Fruit fly (Drosophila melanogaster) whole organism, wandering third instar larva: ENCODE data around the gene BckdhA.

Source experiments
- Abd-B ChIP-seq: fragments of >200 bp; optimal IDR thresholded peaks from 2 replicates; lab custom pipeline; 2017; ENCODE audit warnings: missing biosample characterization, missing genetic modification characterization
- CG9705 ChIP-seq: fragments of 200-800 bp; sonication (Bioruptor generic); optimal IDR thresholded peaks from 2 replicates; lab custom pipeline; 2018; ENCODE audit warnings: missing biosample characterization, mild to moderate bottlenecking, missing genetic modification characterization
- CrebA ChIP-seq: fragments of 200-800 bp; sonication (Bioruptor generic); optimal IDR thresholded peaks from 2 replicates; lab custom pipeline; 2016; ENCODE audit warnings: missing biosample characterization, mild to moderate bottlenecking, missing genetic modification characterization, borderline replicate concordance
- Dfd ChIP-seq: fragments of >200 bp; optimal IDR thresholded peaks from 2 replicates; lab custom pipeline; 2017; ENCODE audit warnings: missing biosample characterization, missing genetic modification characterization
- Dif ChIP-seq: fragments of 200-275, 200-300 bp; sonication (Bioruptor generic); optimal IDR thresholded peaks from 2 replicates; lab custom pipeline; 2018; ENCODE audit warnings: missing biosample characterization, missing genetic modification characterization; ENCODE audit not compliant: partially characterized antibody
- GATAd ChIP-seq: sonication (Bioruptor generic); optimal IDR thresholded peaks from 2 replicates; lab custom pipeline; 2016; ENCODE audit warnings: missing biosample characterization, missing genetic modification characterization
- HLH106 ChIP-seq: fragments of 200-800 bp; optimal IDR thresholded peaks from 3 replicates; lab custom pipeline; 2019; ENCODE audit warnings: missing biosample characterization, mild to moderate bottlenecking, missing genetic modification characterization, moderate library complexity
- Hnf4 ChIP-seq: fragments of 200-800 bp; sonication (Bioruptor generic); optimal IDR thresholded peaks from 2 replicates; lab custom pipeline; 2016; ENCODE audit warnings: missing biosample characterization, mild to moderate bottlenecking, missing genetic modification characterization
- Hr78 ChIP-seq: fragments of >200 bp; optimal IDR thresholded peaks from 2 replicates; lab custom pipeline; 2017; ENCODE audit warnings: missing biosample characterization, missing genetic modification characterization
- Hr83 ChIP-seq: fragments of 200-300 bp; sonication (Bioruptor generic); optimal IDR thresholded peaks from 2 replicates; lab custom pipeline; 2016; ENCODE audit warnings: missing biosample characterization, mild to moderate bottlenecking, missing genetic modification characterization, moderate library complexity; ENCODE audit not compliant: poor library complexity, severe bottlenecking
- Jra ChIP-seq: sonication (Bioruptor generic); optimal IDR thresholded peaks from 2 replicates; lab custom pipeline; 2016; ENCODE audit warnings: missing biosample characterization, missing genetic modification characterization
- Mio ChIP-seq: sonication (Bioruptor generic); optimal IDR thresholded peaks from 2 replicates; lab custom pipeline; 2016; ENCODE audit warnings: missing biosample characterization, missing genetic modification characterization
- Myc ChIP-seq: fragments of >200 bp; optimal IDR thresholded peaks from 2 replicates; lab custom pipeline; 2017
- N ChIP-seq: fragments of >200 bp; optimal IDR thresholded peaks from 2 replicates; lab custom pipeline; 2018; ENCODE audit warnings: missing biosample characterization, missing external identifiers, missing genetic modification characterization
- OdsH ChIP-seq: fragments of 200-800 bp; sonication (Bioruptor generic); optimal IDR thresholded peaks from 2 replicates; lab custom pipeline; 2016; ENCODE audit warnings: missing biosample characterization, mild to moderate bottlenecking, missing genetic modification characterization
- Rel ChIP-seq, 2 experiments: fragments of 200-800 bp; sonication (Bioruptor generic) in 1 of 2; optimal IDR thresholded peaks; 2 replicates in 1 of 2; 3 replicates in 1 of 2; lab custom pipeline; 2016 to 2019; ENCODE audit warnings: mild to moderate bottlenecking in 2 of 2, missing biosample characterization in 2 of 2, missing genetic modification characterization in 2 of 2, moderate library complexity in 1 of 2
- Sp1 ChIP-seq: fragments of 200-800 bp; sonication (Bioruptor generic); optimal IDR thresholded peaks from 3 replicates; lab custom pipeline; 2019; ENCODE audit warnings: missing biosample characterization, mild to moderate bottlenecking, missing genetic modification characterization, moderate library complexity
- Vsx2 ChIP-seq: fragments of 200-300, 225-300 bp; sonication (Bioruptor generic); optimal IDR thresholded peaks from 2 replicates; lab custom pipeline; 2018; ENCODE audit warnings: missing biosample characterization, missing genetic modification characterization; ENCODE audit not compliant: partially characterized antibody
- br ChIP-seq: fragments of 200-800 bp; sonication (Bioruptor generic); optimal IDR thresholded peaks from 2 replicates; lab custom pipeline; 2016; ENCODE audit warnings: missing biosample characterization, missing genetic modification characterization
- brk ChIP-seq: fragments of 200-800 bp; sonication (Bioruptor generic); optimal IDR thresholded peaks from 2 replicates; lab custom pipeline; 2016; ENCODE audit warnings: missing biosample characterization, mild to moderate bottlenecking, missing genetic modification characterization
- dl ChIP-seq, 2 experiments: fragments of 175-275, 200-275 bp in 1 of 2; fragments of 200-275 bp in 1 of 2; sonication (Bioruptor generic); optimal IDR thresholded peaks; lab custom pipeline; 2018; ENCODE audit warnings: mild to moderate bottlenecking in 2 of 2, missing biosample characterization in 2 of 2, missing genetic modification characterization in 2 of 2, moderate library complexity in 2 of 2; ENCODE audit not compliant: partially characterized antibody in 2 of 2, insufficient read depth in 1 of 2
- dmrt93B ChIP-seq: fragments of 200-800 bp; sonication (Bioruptor generic); optimal IDR thresholded peaks from 2 replicates; lab custom pipeline; 2018; ENCODE audit warnings: missing biosample characterization, mild to moderate bottlenecking, missing genetic modification characterization
- dsf ChIP-seq: sonication (Bioruptor generic); optimal IDR thresholded peaks from 2 replicates; lab custom pipeline; 2016; ENCODE audit warnings: missing biosample characterization, missing genetic modification characterization, borderline replicate concordance
- ey ChIP-seq: fragments of 200-800 bp; sonication (Bioruptor generic); optimal IDR thresholded peaks from 2 replicates; lab custom pipeline; 2016; ENCODE audit warnings: missing biosample characterization, missing genetic modification characterization
- foxo ChIP-seq, 2 experiments: fragments of 200-800 bp; sonication (Bioruptor generic); optimal IDR thresholded peaks; 2 replicates in 1 of 2; 3 replicates in 1 of 2; lab custom pipeline; 2016 to 2017; ENCODE audit warnings: missing biosample characterization in 2 of 2, missing genetic modification characterization in 2 of 2
- fru ChIP-seq: fragments of 200-800 bp; sonication (Bioruptor generic); optimal IDR thresholded peaks from 3 replicates; lab custom pipeline; 2016; ENCODE audit warnings: missing biosample characterization, mild to moderate bottlenecking, missing genetic modification characterization
- h ChIP-seq: fragments of 200-800 bp; sonication (Bioruptor generic); optimal IDR thresholded peaks from 3 replicates; lab custom pipeline; 2016; ENCODE audit warnings: missing biosample characterization, mild to moderate bottlenecking, missing genetic modification characterization
- jim ChIP-seq: fragments of 175-275, 200-325 bp; sonication (Bioruptor generic); optimal IDR thresholded peaks from 2 replicates; lab custom pipeline; 2016; ENCODE audit warnings: missing biosample characterization, mild to moderate bottlenecking, missing genetic modification characterization
- lola ChIP-seq: fragments of >200 bp; optimal IDR thresholded peaks from 2 replicates; lab custom pipeline; 2017; ENCODE audit warnings: missing biosample characterization, missing genetic modification characterization
- pan ChIP-seq: fragments of >200 bp; optimal IDR thresholded peaks from 2 replicates; lab custom pipeline; 2017
- psq ChIP-seq: fragments of 200-800 bp; sonication (Bioruptor generic); optimal IDR thresholded peaks from 3 replicates; lab custom pipeline; 2017; ENCODE audit warnings: missing biosample characterization, mild to moderate bottlenecking, missing genetic modification characterization, moderate library complexity
- rgr ChIP-seq: fragments of 200-800 bp; sonication (Bioruptor generic); optimal IDR thresholded peaks from 3 replicates; lab custom pipeline; 2016; ENCODE audit warnings: missing biosample characterization, mild to moderate bottlenecking, missing genetic modification characterization
- sage ChIP-seq: fragments of 200-800 bp; sonication (Bioruptor generic); optimal IDR thresholded peaks from 2 replicates; lab custom pipeline; 2016; ENCODE audit warnings: missing biosample characterization, mild to moderate bottlenecking, missing genetic modification characterization
- sv ChIP-seq: fragments of 200-800 bp; sonication (Bioruptor generic); optimal IDR thresholded peaks from 3 replicates; lab custom pipeline; 2016; ENCODE audit warnings: missing biosample characterization, missing genetic modification characterization
- tai ChIP-seq: sonication (Bioruptor generic); optimal IDR thresholded peaks from 2 replicates; lab custom pipeline; 2016; ENCODE audit warnings: missing biosample characterization, missing genetic modification characterization
- usp ChIP-seq: fragments of >200 bp; optimal IDR thresholded peaks from 2 replicates; lab custom pipeline; 2017; ENCODE audit warnings: missing biosample characterization, missing genetic modification characterization
- woc ChIP-seq: sonication (Bioruptor generic); optimal IDR thresholded peaks from 2 replicates; lab custom pipeline; 2016; ENCODE audit warnings: missing biosample characterization, mild to moderate bottlenecking, missing genetic modification characterization

BckdhA gene

dm6 chr3R:9570114-9570513 lies 14.5 kb downstream of the BckdhA start, which contains the start of gene CG16790:
CG16790 (minus strand) TSS chr3R:9570214.
- TF ChIP-seq sage (GFP tag; lab: Kevin White, UChicago) (no peak), Myc (lab: Kevin White, UChicago) (peak; percentile 47)

DNA sequence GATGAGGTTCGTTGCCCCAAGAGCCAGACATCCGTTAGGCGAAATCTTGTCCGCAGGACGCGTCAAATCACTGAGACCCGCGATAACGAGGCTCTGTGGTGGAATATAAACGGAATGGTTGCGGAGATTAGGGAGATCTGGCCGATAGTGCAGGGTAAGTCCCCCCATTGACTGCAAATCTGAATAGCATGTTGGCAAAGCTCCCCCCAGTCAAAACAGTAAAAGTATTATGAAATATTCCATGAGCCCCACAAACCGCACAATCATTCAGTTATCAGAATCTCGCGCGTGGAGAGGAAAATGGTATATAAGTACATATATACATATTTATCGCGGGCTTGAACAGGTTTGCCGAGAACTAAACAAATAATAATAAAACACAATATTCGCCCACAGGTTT lies 15.1 kb downstream of the BckdhA start:
- TF ChIP-seq usp (GFP tag; lab: Kevin White, UChicago) (no peak), psq (GFP tag; lab: Kevin White, UChicago) (no peak), OdsH (GFP tag; lab: Kevin White, UChicago) (no peak), Rel (GFP tag; optimal IDR thresholded peaks at IDR 0.05; lab: Kevin White, UChicago) (no peak), Rel (tag; optimal IDR thresholded peaks at IDR 0.05; lab: Kevin White, UChicago) (peak; percentile 93)

DNA sequence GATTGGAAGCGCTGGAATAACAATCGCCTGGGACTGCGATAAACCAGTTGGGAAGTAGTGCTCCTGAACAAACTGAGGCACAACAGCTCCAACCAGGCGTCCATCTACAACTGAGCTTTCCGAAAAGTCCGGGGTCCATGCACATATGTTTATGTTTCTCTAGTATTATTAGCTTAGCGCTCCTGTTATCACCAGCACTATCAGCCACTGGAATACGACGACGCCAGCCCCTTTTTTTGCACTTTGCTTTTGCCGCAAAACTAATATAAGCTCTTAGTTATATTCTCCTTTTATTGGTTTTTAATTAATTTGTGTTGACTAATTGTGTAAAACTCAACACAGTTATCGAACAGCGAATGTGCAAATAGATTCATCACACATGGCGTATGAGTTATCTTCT lies 15.9 kb downstream of the BckdhA start, which contains the start of gene CG9396:
TSS of gene CG9396 (minus strand) at position 101 of the 400 bp plus-strand sequence.
- TF ChIP-seq dmrt93B (no peak), rgr (GFP tag; lab: Kevin White, UChicago) (no peak), GATAd (no peak), usp (GFP tag; lab: Kevin White, UChicago) (no peak), Jra (GFP tag; lab: Kevin White, UChicago) (no peak), sv (no peak)

DNA sequence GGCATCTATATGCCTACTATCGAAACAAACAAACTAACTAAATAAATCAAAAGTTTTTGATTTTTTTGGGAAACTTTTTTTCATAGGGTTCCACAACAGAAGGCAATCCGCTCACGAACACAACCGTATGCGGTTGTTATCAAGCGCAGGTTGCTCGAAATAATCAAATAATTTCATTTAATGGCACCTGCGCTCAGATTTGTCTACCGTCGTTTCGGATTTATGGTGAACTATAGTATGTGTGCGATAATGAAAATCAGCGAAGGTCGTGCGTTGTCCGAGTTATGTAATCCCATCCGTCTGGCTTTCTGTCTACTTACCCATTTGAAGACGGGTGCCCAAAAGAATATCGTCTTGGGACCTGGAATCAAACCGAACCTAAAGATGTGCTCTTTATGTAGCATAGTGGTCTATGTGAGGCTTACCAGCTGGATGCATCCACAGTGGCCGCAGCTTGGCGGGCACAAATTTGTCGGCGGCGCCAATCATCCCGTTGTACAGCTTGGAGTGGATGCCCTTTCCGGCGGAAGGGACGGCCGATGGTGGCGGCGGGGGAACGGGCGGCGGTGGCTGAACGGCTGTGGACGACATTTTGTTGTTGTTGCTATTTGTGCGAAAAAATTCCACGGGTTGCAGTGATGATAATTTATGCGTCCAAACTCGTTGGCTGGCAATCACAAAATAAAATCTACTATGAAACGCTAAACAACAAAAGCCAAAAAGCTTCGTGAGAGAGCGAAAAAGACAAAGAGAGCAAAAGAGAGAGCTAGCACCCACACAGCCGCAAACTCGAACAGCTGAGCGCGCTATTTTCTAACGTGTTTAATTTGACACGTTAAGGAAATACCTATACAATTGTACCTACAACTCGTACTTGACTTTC lies 17.6 kb downstream of the BckdhA start:
- TF ChIP-seq woc (no peak), sv (no peak), Dif (peak; percentile 63)
- TF ChIP-seq, all 38 proteins: peak for 1

DNA sequence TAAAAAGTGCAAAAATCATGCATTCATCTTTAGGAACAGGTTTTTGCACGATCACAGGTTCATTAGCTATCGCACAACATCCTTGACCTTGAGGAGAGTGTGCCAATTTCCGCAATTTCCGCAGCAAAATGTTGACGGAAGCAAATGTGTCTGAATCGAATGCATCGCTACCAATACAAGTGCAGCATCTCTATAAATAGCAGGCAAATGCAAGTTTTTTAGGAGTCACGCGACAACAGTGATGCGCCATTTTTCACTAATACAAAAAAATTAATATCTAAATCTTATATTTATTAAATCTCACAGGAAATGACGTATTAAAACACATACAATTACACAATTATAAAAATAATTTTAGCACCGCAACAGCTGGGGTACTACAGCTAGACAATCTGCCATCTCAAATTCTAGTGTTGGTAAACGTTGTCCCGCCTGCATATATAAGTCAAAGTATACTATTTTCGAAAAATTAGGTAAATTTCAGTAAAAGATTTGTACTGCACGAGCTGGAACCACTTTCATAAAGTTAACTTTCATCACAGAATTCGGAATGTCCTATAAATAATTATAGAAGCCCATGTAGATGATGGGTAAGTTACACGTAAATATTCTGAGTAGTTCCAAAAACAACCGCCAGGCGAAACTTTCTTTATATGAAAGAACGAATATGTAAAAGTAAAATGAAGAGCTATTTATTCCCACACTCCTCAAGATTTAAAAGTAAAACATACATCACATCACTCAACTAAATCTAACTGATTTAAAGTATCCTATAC lies 18.4 kb downstream of the BckdhA start, which contains the start of gene CG9399:
TSS of gene CG9399 (minus strand) at position 400 of the 776 bp plus-strand sequence.
- TF ChIP-seq dsf (GFP tag; lab: Kevin White, UChicago) = peak; percentile 94
- TF ChIP-seq Hr83 (GFP tag; lab: Kevin White, UChicago) = peak; percentile 87
- TF ChIP-seq Jra (GFP tag; lab: Kevin White, UChicago) = peak; percentile 95
- peak; percentile 97 for TF ChIP-seq Hnf4
- TF ChIP-seq br (GFP tag; lab: Kevin White, UChicago) = peak; percentile 96
- TF ChIP-seq Dfd (GFP tag; lab: Kevin White, UChicago) = no peak
- TF ChIP-seq HLH106 (tag; lab: Kevin White, UChicago) = peak; percentile 97
- TF ChIP-seq sv = peak; percentile 98
- TF ChIP-seq Mio = peak; percentile 83
- peak; percentile 96 for TF ChIP-seq OdsH (GFP tag; lab: Kevin White, UChicago)
- peak; percentile 94 for TF ChIP-seq fru
- TF ChIP-seq Myc (lab: Kevin White, UChicago) = peak; percentile 97
- TF ChIP-seq brk (GFP tag; lab: Kevin White, UChicago) = peak; percentile 95
- TF ChIP-seq Abd-B (GFP tag; lab: Kevin White, UChicago) = no peak
- no peak for TF ChIP-seq dl (GFP tag; optimal IDR thresholded peaks at IDR 0.05; lab: Kevin White, UChicago; ENCODE audit: insufficient read depth in 1 of 2, partially characterized antibody in 2 of 2)
- TF ChIP-seq psq (GFP tag; lab: Kevin White, UChicago) = peak; percentile 94
- no peak for TF ChIP-seq usp (GFP tag; lab: Kevin White, UChicago)
- TF ChIP-seq Rel (GFP tag; optimal IDR thresholded peaks at IDR 0.05; lab: Kevin White, UChicago) = peak; percentile 77
- peak; percentile 74 for TF ChIP-seq Rel (tag; optimal IDR thresholded peaks at IDR 0.05; lab: Kevin White, UChicago)
- TF ChIP-seq GATAd = peak; percentile 92
- TF ChIP-seq h (GFP tag; lab: Kevin White, UChicago) = peak; percentile 97
- TF ChIP-seq Sp1 (GFP tag; lab: Kevin White, UChicago) = peak; percentile 96
- TF ChIP-seq N (GFP tag; lab: Kevin White, UChicago) = no peak
- TF ChIP-seq lola (GFP tag; lab: Kevin White, UChicago) = no peak
- TF ChIP-seq jim (GFP tag; lab: Kevin White, UChicago) = peak; percentile 52
- no peak for TF ChIP-seq Hr78
- TF ChIP-seq dmrt93B = peak; percentile 95
- no peak for TF ChIP-seq CrebA (GFP tag; lab: Kevin White, UChicago)
- TF ChIP-seq CG9705 (GFP tag; lab: Kevin White, UChicago) = peak; percentile 88
- TF ChIP-seq woc = peak; percentile 88
- TF ChIP-seq pan = no peak
- TF ChIP-seq Dif = no peak
- peak in 1 of 2 experiments; percentile 98 for TF ChIP-seq foxo (GFP tag; optimal IDR thresholded peaks at IDR 0.05; lab: Kevin White, UChicago)
- no peak for TF ChIP-seq Vsx2 (GFP tag; lab: Kevin White, UChicago)
- TF ChIP-seq tai (GFP tag; lab: Kevin White, UChicago) = no peak
- peak; percentile 95 for TF ChIP-seq ey (GFP tag; lab: Kevin White, UChicago)
